Worm (Caenorhabditis elegans) whole organism, L4 larva: ENCODE results near the gene srd-58.

Experiments
- D1046.2 ChIP-seq: fragments of 200-800 bp; sonication (Bioruptor generic); IDR thresholded peaks from 2 replicates; pipeline ENCODE4 v1.3.6; 2022; ENCODE audit warnings: missing genetic modification characterization, missing compliant biosample characterization
- F10B5.3 ChIP-seq: sonication (generic microtip); optimal IDR thresholded peaks from 2 replicates; lab custom pipeline; 2016; ENCODE audit warnings: mild to moderate bottlenecking, missing genetic modification characterization, missing compliant biosample characterization
- F49E8.2 ChIP-seq: sonication (generic microtip); optimal IDR thresholded peaks from 2 replicates; lab custom pipeline; 2016; ENCODE audit warnings: missing compliant biosample characterization, mild to moderate bottlenecking, missing genetic modification characterization, borderline replicate concordance
- ZK337.2 ChIP-seq: fragments of 200-800 bp; sonication (Bioruptor generic); IDR thresholded peaks from 2 replicates; pipeline ENCODE4 v1.3.6; 2022; ENCODE audit warnings: missing genetic modification reagents, missing genetic modification characterization, missing compliant biosample characterization
- ama-1 ChIP-seq: fragments of 150-350 bp; optimal IDR thresholded peaks from 2 replicates; lab custom pipeline; 2014; ENCODE audit warnings: inconsistent platforms, mixed read lengths
- ceh-44 ChIP-seq: fragments of 200-800 bp; sonication (Bioruptor generic); IDR thresholded peaks from 2 replicates; pipeline ENCODE4 v1.3.6; 2022; ENCODE audit warnings: missing genetic modification reagents, missing genetic modification characterization, missing compliant biosample characterization
- cey-2 ChIP-seq: sonication (generic microtip); optimal IDR thresholded peaks from 3 replicates; lab custom pipeline; 2017; ENCODE audit warnings: missing genetic modification characterization, mild to moderate bottlenecking, missing compliant biosample characterization, antibody characterized with exemption, borderline replicate concordance; ENCODE audit not compliant: insufficient read depth
- daf-16 ChIP-seq, 3 experiments: sonication (generic microtip); optimal IDR thresholded peaks; 2 replicates each; lab custom pipeline; 2016 to 2017; ENCODE audit warnings: missing genetic modification characterization in 3 of 3, missing genetic modification reagents in 3 of 3, mild to moderate bottlenecking in 2 of 3, missing compliant biosample characterization in 2 of 3, missing biosample characterization in 1 of 3, moderate library complexity in 1 of 3
- daf-19 ChIP-seq: fragments of 200-800 bp; sonication (Bioruptor generic); conservative IDR thresholded peaks from 2 replicates; pipeline ENCODE4 v1.3.6; 2022; ENCODE audit warnings: missing genetic modification characterization, missing compliant biosample characterization
- dmd-6 ChIP-seq: fragments of 200-800 bp; sonication (Bioruptor generic); IDR thresholded peaks from 2 replicates; pipeline ENCODE4 v1.3.6; 2022; ENCODE audit warnings: missing genetic modification reagents, missing genetic modification characterization, missing compliant biosample characterization
- dmd-9 ChIP-seq: fragments of 200-800 bp; sonication (Bioruptor generic); IDR thresholded peaks from 2 replicates; pipeline ENCODE4 v1.3.6; 2022; ENCODE audit warnings: missing genetic modification reagents, missing genetic modification characterization, missing compliant biosample characterization
- dve-1 ChIP-seq: sonication (generic microtip); optimal IDR thresholded peaks from 2 replicates; lab custom pipeline; 2017; ENCODE audit warnings: antibody characterized with exemption, mild to moderate bottlenecking, missing genetic modification characterization, missing compliant biosample characterization; ENCODE audit not compliant: insufficient read depth
- hlh-11 ChIP-seq: fragments of 200-800 bp; sonication (Bioruptor generic); optimal IDR thresholded peaks from 2 replicates; lab custom pipeline; 2018; ENCODE audit warnings: mild to moderate bottlenecking, missing genetic modification characterization, missing compliant biosample characterization
- hlh-30 ChIP-seq: sonication (generic microtip); optimal IDR thresholded peaks from 2 replicates; lab custom pipeline; 2017; ENCODE audit warnings: antibody characterized with exemption, mild to moderate bottlenecking, missing genetic modification characterization, missing compliant biosample characterization; ENCODE audit not compliant: insufficient read depth
- hmg-1.1 ChIP-seq: fragments of 200-800 bp; sonication (Bioruptor generic); IDR thresholded peaks from 2 replicates; pipeline ENCODE4 v1.3.6; 2022; ENCODE audit warnings: missing genetic modification reagents, missing genetic modification characterization, missing compliant biosample characterization
- jun-1 ChIP-seq: fragments of 150-350 bp; optimal IDR thresholded peaks from 2 replicates; lab custom pipeline; 2014; ENCODE audit warnings: missing biosample characterization, missing genetic modification reagents, missing genetic modification characterization
- lim-7 ChIP-seq: fragments of 200-800 bp; sonication (Bioruptor generic); IDR thresholded peaks from 2 replicates; pipeline ENCODE4 v1.3.6; 2022; ENCODE audit warnings: missing genetic modification characterization, missing compliant biosample characterization
- madf-5 ChIP-seq, 2 experiments: fragments of 200-800 bp; sonication (Bioruptor generic); IDR thresholded peaks; 2 replicates each; pipeline ENCODE4 v1.3.6; 2022; ENCODE audit warnings: missing compliant biosample characterization in 2 of 2, missing genetic modification characterization in 2 of 2
- mdt-29 ChIP-seq: fragments of 200-800 bp; sonication (Bioruptor generic); IDR thresholded peaks from 2 replicates; pipeline ENCODE4 v1.3.6; 2022; ENCODE audit warnings: missing genetic modification reagents, missing genetic modification characterization, missing compliant biosample characterization
- mep-1 ChIP-seq: fragments of 150-350 bp; sonication (generic microtip); optimal IDR thresholded peaks from 3 replicates; lab custom pipeline; 2014; ENCODE audit warnings: missing biosample characterization, missing genetic modification characterization
- mes-2 ChIP-seq: sonication (generic microtip); optimal IDR thresholded peaks from 2 replicates; lab custom pipeline; 2016; ENCODE audit warnings: missing genotype, mild to moderate bottlenecking, missing genetic modification characterization, missing compliant biosample characterization; ENCODE audit not compliant: poor library complexity, severe bottlenecking
- mxl-3 ChIP-seq: fragments of 200-800 bp; sonication (Bioruptor generic); optimal IDR thresholded peaks from 2 replicates; lab custom pipeline; 2018; ENCODE audit warnings: mild to moderate bottlenecking, missing genetic modification characterization, missing compliant biosample characterization
- nhr-102 ChIP-seq: sonication (generic microtip); optimal IDR thresholded peaks from 2 replicates; lab custom pipeline; 2016; ENCODE audit warnings: mild to moderate bottlenecking, missing genetic modification characterization, moderate library complexity, missing compliant biosample characterization
- nhr-237 ChIP-seq: sonication (generic microtip); optimal IDR thresholded peaks from 2 replicates; lab custom pipeline; 2017; ENCODE audit warnings: missing biosample characterization, missing genetic modification characterization
- nhr-28 ChIP-seq: fragments of 150-350 bp; optimal IDR thresholded peaks from 2 replicates; lab custom pipeline; 2014; ENCODE audit warnings: missing biosample characterization, missing genetic modification characterization
- nhr-41 ChIP-seq: fragments of 200-800 bp; sonication (Bioruptor generic); IDR thresholded peaks from 2 replicates; pipeline ENCODE4 v1.3.6; 2022; ENCODE audit warnings: missing genetic modification reagents, missing genetic modification characterization, missing compliant biosample characterization
- nhr-48 ChIP-seq: sonication (generic microtip); optimal IDR thresholded peaks from 2 replicates; lab custom pipeline; 2016; ENCODE audit warnings: mild to moderate bottlenecking, missing genetic modification characterization, missing compliant biosample characterization
- sdz-12 ChIP-seq: fragments of 200-800 bp; sonication (Bioruptor generic); optimal IDR thresholded peaks from 2 replicates; lab custom pipeline; 2018; ENCODE audit warnings: mild to moderate bottlenecking, missing genetic modification characterization, missing compliant biosample characterization
- set-16 ChIP-seq: fragments of 200-800 bp; sonication (Bioruptor generic); IDR thresholded peaks from 2 replicates; pipeline ENCODE4 v1.3.6; 2022; ENCODE audit warnings: missing genetic modification reagents, missing genetic modification characterization, missing compliant biosample characterization
- spr-1 ChIP-seq: sonication (generic microtip); optimal IDR thresholded peaks from 2 replicates; lab custom pipeline; 2016; ENCODE audit warnings: mild to moderate bottlenecking, missing genetic modification characterization, missing compliant biosample characterization
- tag-97 ChIP-seq: fragments of 200-800 bp; sonication (Bioruptor generic); IDR thresholded peaks from 2 replicates; pipeline ENCODE4 v1.3.6; 2022; ENCODE audit warnings: missing genetic modification characterization, missing compliant biosample characterization
- unc-62 ChIP-seq, 3 experiments: fragments of 150-350 bp in 1 of 3; sonication (generic microtip); optimal IDR thresholded peaks in 2 of 3; peaks in 1 of 3; 1 replicate in 1 of 3; 2 replicates in 2 of 3; lab custom pipeline; 2014 to 2017; ENCODE audit warnings: missing biosample characterization in 3 of 3, missing genetic modification characterization in 3 of 3, missing genetic modification reagents in 3 of 3, missing genotype in 1 of 3

Gene srd-58

ce11 chrII:7157415-7157814 lies 47.4 kb downstream of the srd-58 start (continued):
- TF ChIP-seq mdt-29 (no peak), mxl-3 (peak; percentile 33), spr-1 (tag; lab: Kevin White, UChicago) (no peak), jun-1 (tag; lab: Kevin White, UChicago) (no peak), lim-7 (no peak), nhr-41 (GFP tag; lab: Robert Waterston, UW) (no peak), dmd-9 (GFP tag; lab: Robert Waterston, UW) (no peak), nhr-28 (peak; percentile 93), daf-19 (GFP tag; lab: Robert Waterston, UW) (no peak), nhr-48 (peak; percentile 19), D1046.2 (no peak), cey-2 (tag; lab: Kevin White, UChicago) (no peak), F10B5.3 (tag; lab: Kevin White, UChicago) (no peak), daf-16 (GFP tag; optimal IDR thresholded peaks at IDR 0.05; lab: Kevin White, UChicago) (no peak), daf-16 (tag; optimal IDR thresholded peaks at IDR 0.05; lab: Kevin White, UChicago) (peak; percentile 95)

ce11 chrII:7155392-7155791 lies 49.5 kb downstream of the srd-58 start, which contains the start of gene C27H5.2:
Gene C27H5.2 (plus strand): TSS chrII:7155581.
- TF ChIP-seq unc-62 (GFP tag; optimal IDR thresholded peaks at IDR 0.05 in 1 of 2; lab: Kevin White, UChicago) (no peak), unc-62 (tag; optimal IDR thresholded peaks at IDR 0.05; lab: Kevin White, UChicago) (no peak), sdz-12 (GFP tag; lab: Kevin White, UChicago) (no peak), nhr-28 (peak; percentile 26), dve-1 (tag; lab: Kevin White, UChicago) (peak; percentile 8), hlh-30 (tag; lab: Kevin White, UChicago) (peak; percentile 8), hmg-1.1 (GFP tag; lab: Robert Waterston, UW) (0 out of 2 replicates have a peak, but pooled peaks have one; percentile 18), nhr-237 (no peak), jun-1 (tag; lab: Kevin White, UChicago) (no peak), mes-2 (peak; percentile 47), ZK337.2 (no peak), dmd-6 (peak; percentile 7; the same call in 1 of the 2 replicates), F10B5.3 (tag; lab: Kevin White, UChicago) (no peak), tag-97 (GFP tag; lab: Robert Waterston, UW) (no peak), hlh-11 (tag; lab: Kevin White, UChicago) (peak; percentile 68), F49E8.2 (tag; lab: Kevin White, UChicago) (no peak), nhr-102 (peak; percentile 20), ama-1 (lab: Kevin White, UChicago) (peak; percentile 84), mdt-29 (no peak), ceh-44 (no peak), mep-1 (tag; lab: Kevin White, UChicago) (peak; percentile 29)

- TF ChIP-seq set-16 (GFP tag; lab: Robert Waterston, UW) (peak; percentile 96), madf-5 (GFP tag; IDR thresholded peaks at IDR 0.05; lab: Robert Waterston, UW) (no peak)
Observed at ce11 chrII:7154711-7155110, 50.1 kb downstream of the srd-58 start.
